Worm (Caenorhabditis elegans): Measurements from ENCODE around the gene C44B11.4.

Gene C44B11.4

ce11 chrIII:3116969-3117368 lies 26.6 kb downstream of the C44B11.4 start:
- TF ChIP-seq C38D4.7 (GFP tag; optimal IDR thresholded peaks at IDR 0.05), result no peak
- peak; percentile 63 for TF ChIP-seq elt-2 (tag; optimal IDR thresholded peaks at IDR 0.05)

- TF ChIP-seq ceh-19 (GFP tag; optimal IDR thresholded peaks at IDR 0.05) (no peak), fax-1 (tag; optimal IDR thresholded peaks at IDR 0.05) (no peak), lin-11 (tag; optimal IDR thresholded peaks at IDR 0.05) (no peak), T23F11.4 (GFP tag; optimal IDR thresholded peaks at IDR 0.05) (no peak)
Measured at ce11 chrIII:3112616-3113015, 30.9 kb downstream of the C44B11.4 start.

ce11 chrIII:3112001-3112400 lies 31.6 kb downstream of the C44B11.4 start:
- TF ChIP-seq rnt-1 (tag; optimal IDR thresholded peaks at IDR 0.05) (no peak), zip-5 (tag; optimal IDR thresholded peaks at IDR 0.05) (no peak)

- TF ChIP-seq ceh-2 (tag; optimal IDR thresholded peaks at IDR 0.05), result no peak
- no peak for TF ChIP-seq K09A11.1 (tag; optimal IDR thresholded peaks at IDR 0.05; ENCODE audit: insufficient read depth)
- TF ChIP-seq unc-55 (GFP tag; optimal IDR thresholded peaks at IDR 0.05), result no peak
- TF ChIP-seq ceh-24 (tag; optimal IDR thresholded peaks at IDR 0.05), result no peak
- TF ChIP-seq nhr-232 (tag; optimal IDR thresholded peaks at IDR 0.05), result no peak
- no peak for TF ChIP-seq unc-86 (tag; optimal IDR thresholded peaks at IDR 0.05)
- no peak for TF ChIP-seq unc-42 (tag; optimal IDR thresholded peaks at IDR 0.05)
- TF ChIP-seq pag-3 (tag; optimal IDR thresholded peaks at IDR 0.05; ENCODE audit: borderline replicate concordance), result no peak
Measured at ce11 chrIII:3111534-3111933, 32.0 kb downstream of the C44B11.4 start.

- no peak for TF ChIP-seq C08G9.2 (tag; optimal IDR thresholded peaks at IDR 0.05)
- TF ChIP-seq eyg-1 (tag; optimal IDR thresholded peaks at IDR 0.05), result no peak
- TF ChIP-seq pha-4 (tag; optimal IDR thresholded peaks at IDR 0.05), result no peak
- no peak for TF ChIP-seq ttx-3 (tag; optimal IDR thresholded peaks at IDR 0.05)
- TF ChIP-seq ceh-48 (tag; optimal IDR thresholded peaks at IDR 0.05), result no peak
- no peak for TF ChIP-seq ahr-1 (tag; optimal IDR thresholded peaks at IDR 0.05)
- TF ChIP-seq K09A11.1 (tag; optimal IDR thresholded peaks at IDR 0.05; ENCODE audit: insufficient read depth), result no peak
- no peak for TF ChIP-seq ceh-9 (tag; optimal IDR thresholded peaks at IDR 0.05)
- TF ChIP-seq dmd-4 (tag; optimal IDR thresholded peaks at IDR 0.05; ENCODE audit: borderline replicate concordance), result no peak
- TF ChIP-seq hlh-30 (tag; optimal IDR thresholded peaks at IDR 0.05; ENCODE audit: insufficient read depth), result no peak
- no peak for TF ChIP-seq ama-1 (optimal IDR thresholded peaks at IDR 0.05)
- no peak for TF ChIP-seq fax-1 (tag; optimal IDR thresholded peaks at IDR 0.05)
- TF ChIP-seq ceh-24 (tag; optimal IDR thresholded peaks at IDR 0.05), result no peak
- no peak for TF ChIP-seq nhr-11 (tag; optimal IDR thresholded peaks at IDR 0.05)
- TF ChIP-seq syd-9 (tag; optimal IDR thresholded peaks at IDR 0.05), result no peak
- TF ChIP-seq dve-1 (tag; optimal IDR thresholded peaks at IDR 0.05), result no peak
- no peak for TF ChIP-seq T23F11.4 (GFP tag; optimal IDR thresholded peaks at IDR 0.05)
- TF ChIP-seq tbx-7 (tag; optimal IDR thresholded peaks at IDR 0.05), result no peak
Measured at ce11 chrIII:3110614-3111013, 32.9 kb downstream of the C44B11.4 start.

- TF ChIP-seq tbx-2 (tag; optimal IDR thresholded peaks at IDR 0.05), result no peak
- no peak for TF ChIP-seq fax-1 (tag; optimal IDR thresholded peaks at IDR 0.05)
Measured at ce11 chrIII:3109564-3109963, 34.0 kb downstream of the C44B11.4 start.

- TF ChIP-seq ceh-48 (tag; optimal IDR thresholded peaks at IDR 0.05), result no peak
- TF ChIP-seq C38D4.7 (GFP tag; optimal IDR thresholded peaks at IDR 0.05), result no peak
- no peak for TF ChIP-seq T23F11.4 (GFP tag; optimal IDR thresholded peaks at IDR 0.05)
- no peak for TF ChIP-seq ttx-3 (tag; optimal IDR thresholded peaks at IDR 0.05)
- TF ChIP-seq elt-2 (tag; optimal IDR thresholded peaks at IDR 0.05), result no peak
- no peak for TF ChIP-seq Y22D7AL.16 (tag; optimal IDR thresholded peaks at IDR 0.05)
- TF ChIP-seq dve-1 (tag; optimal IDR thresholded peaks at IDR 0.05), result no peak
- TF ChIP-seq nfya-1 (tag; optimal IDR thresholded peaks at IDR 0.05), result no peak
- TF ChIP-seq ceh-45 (GFP tag; IDR thresholded peaks at IDR 0.05), result no peak
- no peak for TF ChIP-seq pros-1 (tag; optimal IDR thresholded peaks at IDR 0.05)
- TF ChIP-seq hlh-15 (tag; optimal IDR thresholded peaks at IDR 0.05), result no peak
- no peak for TF ChIP-seq rnt-1 (tag; optimal IDR thresholded peaks at IDR 0.05)
- no peak for TF ChIP-seq dmd-4 (tag; optimal IDR thresholded peaks at IDR 0.05; ENCODE audit: borderline replicate concordance)
- no peak for TF ChIP-seq unc-42 (tag; optimal IDR thresholded peaks at IDR 0.05)
- TF ChIP-seq K09A11.1 (tag; optimal IDR thresholded peaks at IDR 0.05; ENCODE audit: insufficient read depth), result no peak
- TF ChIP-seq pag-3 (tag; optimal IDR thresholded peaks at IDR 0.05; ENCODE audit: borderline replicate concordance), result no peak
- no peak for TF ChIP-seq pha-4 (tag; optimal IDR thresholded peaks at IDR 0.05)
- TF ChIP-seq ref-2 (tag; optimal IDR thresholded peaks at IDR 0.05), result no peak
- no peak for TF ChIP-seq pat-9 (tag; optimal IDR thresholded peaks at IDR 0.05)
Measured at ce11 chrIII:3108804-3109203, 34.8 kb downstream of the C44B11.4 start.

Measured in whole organism, late embryonic.